Fruit fly (Drosophila melanogaster): ENCODE results near the gene CG15395.

DNA sequence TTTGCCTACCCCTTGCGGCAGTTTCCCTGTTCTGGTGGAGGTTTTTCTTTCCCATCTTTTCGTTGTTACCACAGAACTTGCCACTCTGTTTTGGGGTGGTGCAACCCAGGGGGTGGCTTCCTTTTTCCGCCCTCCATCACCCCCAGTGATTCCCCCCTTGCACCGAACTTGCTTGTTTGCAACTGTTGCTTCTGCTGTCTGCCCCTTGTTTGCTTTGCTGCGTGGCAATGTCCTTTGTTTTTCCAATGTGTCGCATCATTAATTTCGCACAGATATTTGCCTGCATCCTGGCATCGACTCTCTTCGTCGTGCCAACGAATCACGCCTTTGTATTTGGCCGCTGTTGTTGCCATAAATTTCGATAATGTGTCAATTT is 27.2 kb downstream of the CG15395 start:
- TF ChIP-seq CG14655 (GFP tag; optimal IDR thresholded peaks at IDR 0.05) (no peak), EcR (GFP tag; optimal IDR thresholded peaks at IDR 0.05) (no peak), CG8159 (tag; optimal IDR thresholded peaks at IDR 0.05) (no peak), D1 (tag; optimal IDR thresholded peaks at IDR 0.05) (no peak), Ets98B (GFP tag; IDR thresholded peaks at IDR 0.05) (no peak), CG17806 (tag; optimal IDR thresholded peaks at IDR 0.05) (no peak), gl (tag; optimal IDR thresholded peaks at IDR 0.05) (no peak)

All from whole organism, pupa.